Fruit fly (Drosophila melanogaster): ENCODE results near the gene CG3437.

CG3437 gene

DNA sequence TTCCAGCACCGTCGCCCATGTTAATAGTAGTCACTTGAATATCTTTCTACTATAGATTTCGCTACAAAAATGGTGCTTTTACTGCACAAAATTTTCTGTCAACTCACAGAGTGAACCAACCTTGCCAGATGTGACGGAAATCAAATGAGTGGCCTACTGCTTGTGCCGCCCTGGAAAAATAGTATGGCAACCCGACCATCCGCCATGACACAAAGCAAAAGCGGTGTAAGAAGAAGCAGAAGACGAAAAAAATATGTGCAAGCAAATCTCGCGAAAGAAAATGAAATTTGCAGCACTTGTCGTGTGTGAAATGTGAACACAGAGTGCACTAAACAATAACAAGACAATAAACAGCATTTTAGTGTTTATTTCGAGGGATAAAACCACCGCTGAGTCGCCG, 19.4 kb upstream of the CG3437 start, which contains the start of the genes Uch-L5 and Jarid2 (continued):
- TF ChIP-seq trem (tag; optimal IDR thresholded peaks at IDR 0.05) (peak; percentile 82), dysf (GFP tag; IDR thresholded peaks at IDR 0.05) (peak; percentile 41; the same call in 2 of the 3 replicates), Ptx1 (GFP tag; IDR thresholded peaks at IDR 0.05) (0 out of 2 replicates have a peak, but pooled peaks have one; percentile 23), CG13424 (tag; optimal IDR thresholded peaks at IDR 0.05) (peak; percentile 36), CG13296 (GFP tag; optimal IDR thresholded peaks at IDR 0.05) (peak; percentile 41), CG5953 (GFP tag; IDR thresholded peaks at IDR 0.05) (no peak), Deaf1 (tag; optimal IDR thresholded peaks at IDR 0.05) (peak; percentile 10), fd64A (GFP tag; optimal IDR thresholded peaks at IDR 0.05) (no peak), Opbp (GFP tag; IDR thresholded peaks at IDR 0.05; ENCODE audit: partially characterized antibody) (peak; percentile 69), inv (GFP tag; IDR thresholded peaks at IDR 0.05; ENCODE audit: partially characterized antibody) (peak; percentile 41; the same call in 1 of the 2 replicates), mld (GFP tag; IDR thresholded peaks at IDR 0.05; ENCODE audit: partially characterized antibody) (no peak; the same call in 2 of the 3 replicates), CG10959 (GFP tag; IDR thresholded peaks at IDR 0.05) (no peak), ewg (GFP tag; optimal IDR thresholded peaks at IDR 0.05) (peak; percentile 49), BEAF-32 (GFP tag; optimal IDR thresholded peaks at IDR 0.05) (peak; percentile 50), caup (GFP tag; optimal IDR thresholded peaks at IDR 0.05; ENCODE audit: severe bottlenecking) (peak; percentile 37), CG10209 (GFP tag; optimal IDR thresholded peaks at IDR 0.05) (peak; percentile 15), Dbx (GFP tag; IDR thresholded peaks at IDR 0.05) (0 out of 3 replicates have a peak, but pooled peaks have one; percentile 17), phol (tag; optimal IDR thresholded peaks at IDR 0.05) (peak; percentile 100), CG33213 (GFP tag; optimal IDR thresholded peaks at IDR 0.05) (no peak), Med (GFP tag) (peak; percentile 94), CG4424 (GFP tag; optimal IDR thresholded peaks at IDR 0.05) (peak; percentile 28), Max (GFP tag; optimal IDR thresholded peaks at IDR 0.05) (peak; percentile 52), psq (GFP tag; optimal IDR thresholded peaks at IDR 0.05) (peak; percentile 53), Hsf (GFP tag; optimal IDR thresholded peaks at IDR 0.05) (peak; percentile 43), CG3407 (GFP tag; optimal IDR thresholded peaks at IDR 0.05) (peak; percentile 22), ase (GFP tag; IDR thresholded peaks at IDR 0.05) (0 out of 3 replicates have a peak, but pooled peaks have one; percentile 11), sug (tag; optimal IDR thresholded peaks at IDR 0.05) (peak; percentile 46), gcm (GFP tag; optimal IDR thresholded peaks at IDR 0.05) (peak; percentile 17), Rx (GFP tag; IDR thresholded peaks at IDR 0.05) (peak; percentile 43; the same call in 1 of the 2 replicates), CG3995 (GFP tag; optimal IDR thresholded peaks at IDR 0.05) (peak; percentile 45), tll (GFP tag; optimal IDR thresholded peaks at IDR 0.05) (peak in 1 of 2 experiments; percentile 22), Sin3A (optimal IDR thresholded peaks at IDR 0.05) (peak; percentile 79), CG10543 (GFP tag; optimal IDR thresholded peaks at IDR 0.05) (peak; percentile 44), fu2 (GFP tag; optimal IDR thresholded peaks at IDR 0.05) (peak; percentile 56), CG15479 (GFP tag; optimal IDR thresholded peaks at IDR 0.05) (peak; percentile 20), CG2712 (tag; optimal IDR thresholded peaks at IDR 0.05) (peak; percentile 61), Gug (GFP tag; IDR thresholded peaks at IDR 0.05) (peak; percentile 41; the same call in 1 of the 4 replicates), az2 (GFP tag; optimal IDR thresholded peaks at IDR 0.05) (peak; percentile 28), chm (GFP tag; IDR thresholded peaks at IDR 0.05) (0 out of 2 replicates have a peak, but pooled peaks have one; percentile 41), mirr (GFP tag; optimal IDR thresholded peaks at IDR 0.05) (peak; percentile 61), dmrt11E (tag; optimal IDR thresholded peaks at IDR 0.05) (no peak), dati (GFP tag; IDR thresholded peaks at IDR 0.05) (no peak), zfh1 (GFP tag; IDR thresholded peaks at IDR 0.05) (no peak), sisA (GFP tag; IDR thresholded peaks at IDR 0.05) (peak; percentile 49), lab (GFP tag; optimal IDR thresholded peaks at IDR 0.05) (peak; percentile 65), rib (GFP tag; IDR thresholded peaks at IDR 0.05) (peak; percentile 81), Aef1 (GFP tag; IDR thresholded peaks at IDR 0.05) (peak; percentile 42; the same call in 1 of the 3 replicates), CG9817 (tag; optimal IDR thresholded peaks at IDR 0.05) (peak; percentile 21), CG1603 (tag; optimal IDR thresholded peaks at IDR 0.05) (peak; percentile 91), eyg (GFP tag; optimal IDR thresholded peaks at IDR 0.05) (peak; percentile 5)
